Worm (Caenorhabditis elegans): ENCODE data around the gene srab-20.
A peak's percentile ranks its signal among the peaks of the same experiment; 100 is the strongest.

DNA sequence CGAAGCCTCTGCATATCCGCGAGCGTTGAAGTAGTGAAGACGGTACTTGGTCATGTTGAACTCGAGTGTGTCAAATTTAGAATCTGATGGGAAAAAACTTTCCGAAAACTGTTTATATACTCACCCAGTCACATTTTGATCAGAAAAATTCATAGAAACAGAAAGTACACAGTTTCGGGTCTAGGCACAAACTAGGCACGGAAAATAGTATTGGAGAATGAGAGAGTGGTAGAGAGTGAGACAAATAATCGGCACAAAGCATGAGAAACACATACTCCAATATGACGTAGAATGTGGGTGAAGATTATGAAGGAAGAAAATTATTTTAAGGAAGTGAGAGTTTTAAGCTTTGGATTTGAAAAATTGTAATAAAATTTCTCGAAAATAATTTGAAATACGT, 39.6 kb downstream of the srab-20 start, which contains the start of gene gst-33:
- TF ChIP-seq nhr-77 (tag; optimal IDR thresholded peaks at IDR 0.05) (peak; percentile 16), lin-39 (tag; optimal IDR thresholded peaks at IDR 0.05) (no peak), nhr-11 (tag; optimal IDR thresholded peaks at IDR 0.05) (no peak), ama-1 (optimal IDR thresholded peaks at IDR 0.05) (no peak), zag-1 (tag; optimal IDR thresholded peaks at IDR 0.05) (no peak), ceh-8 (GFP tag; optimal IDR thresholded peaks at IDR 0.05) (no peak), egl-13 (tag; optimal IDR thresholded peaks at IDR 0.05) (no peak), unc-98 (GFP tag; IDR thresholded peaks at IDR 0.05) (no peak)
